Fruit fly (Drosophila melanogaster) whole organism, prepupa: ENCODE results near the gene CG6454.
A peak's percentile ranks its signal among the peaks of the same experiment; 100 is the strongest.

Experiments used
- Blimp-1 ChIP-seq: fragments of 200-800 bp; sonication (Bioruptor generic); optimal IDR thresholded peaks from 3 replicates; lab custom pipeline; 2017; ENCODE audit warnings: missing biosample characterization, missing genetic modification characterization, mild to moderate bottlenecking, moderate library complexity, missing genetic modification reagents
- CG10669 ChIP-seq: fragments of 200-800 bp; sonication (Bioruptor generic); optimal IDR thresholded peaks from 3 replicates; lab custom pipeline; 2018; ENCODE audit warnings: missing biosample characterization, mild to moderate bottlenecking, missing genetic modification characterization, moderate library complexity
- CG11294 ChIP-seq: fragments of 200-800 bp; sonication (Bioruptor generic); IDR thresholded peaks from 2 replicates; pipeline ENCODE4 v1.3.6; 2022; ENCODE audit warnings: missing biosample characterization, missing genetic modification characterization
- CG15336 ChIP-seq: fragments of 200-800 bp; sonication (Bioruptor generic); IDR thresholded peaks from 2 replicates; pipeline ENCODE4 v1.3.6; 2022; ENCODE audit warnings: missing biosample characterization, missing genetic modification characterization
- CG1621 ChIP-seq: fragments of 200-800 bp; sonication (Bioruptor generic); optimal IDR thresholded peaks from 3 replicates; lab custom pipeline; 2018; ENCODE audit warnings: missing biosample characterization, mild to moderate bottlenecking, missing genetic modification characterization
- CG16779 ChIP-seq: fragments of 200-800 bp; sonication (Bioruptor generic); optimal IDR thresholded peaks from 3 replicates; lab custom pipeline; 2017; ENCODE audit warnings: missing biosample characterization, mild to moderate bottlenecking, missing genetic modification characterization
- CG3032 ChIP-seq: fragments of 200-800 bp; optimal IDR thresholded peaks from 2 replicates; lab custom pipeline; 2019; ENCODE audit warnings: missing biosample characterization, mild to moderate bottlenecking, missing genetic modification characterization, moderate library complexity
- CG31627 ChIP-seq: fragments of 200-800 bp; sonication (Bioruptor generic); optimal IDR thresholded peaks from 3 replicates; lab custom pipeline; 2016; ENCODE audit warnings: missing biosample characterization, missing genetic modification characterization
- CG6163 ChIP-seq: fragments of 200-800 bp; sonication (Bioruptor generic); IDR thresholded peaks from 3 replicates; pipeline ENCODE4 v1.3.6; 2022; ENCODE audit warnings: missing biosample characterization, missing genetic modification characterization
- CG6792 ChIP-seq: fragments of 200-800 bp; sonication (Bioruptor generic); optimal IDR thresholded peaks from 3 replicates; lab custom pipeline; 2016; ENCODE audit warnings: missing biosample characterization, missing genetic modification characterization
- CG6854 ChIP-seq: fragments of 200-800 bp; sonication (Bioruptor generic); optimal IDR thresholded peaks from 2 replicates; lab custom pipeline; 2017; ENCODE audit warnings: missing biosample characterization, mild to moderate bottlenecking, missing genetic modification characterization
- CG7368 ChIP-seq: fragments of 200-800 bp; sonication (Bioruptor generic); optimal IDR thresholded peaks from 3 replicates; lab custom pipeline; 2016; ENCODE audit warnings: missing biosample characterization, missing genetic modification characterization
- CG8119 ChIP-seq: fragments of 200-800 bp; sonication (Bioruptor generic); IDR thresholded peaks from 3 replicates; pipeline ENCODE4 v1.3.6; 2022; ENCODE audit warnings: missing biosample characterization, missing genetic modification characterization
- CG8319 ChIP-seq: fragments of 200-800 bp; sonication (Bioruptor generic); optimal IDR thresholded peaks from 3 replicates; lab custom pipeline; 2016; ENCODE audit warnings: missing biosample characterization, missing genetic modification characterization
- Eip78C ChIP-seq: fragments of 200-800 bp; sonication (Bioruptor generic); peaks from one replicate; lab custom pipeline; 2016; ENCODE audit warnings: missing biosample characterization, missing genetic modification characterization
- Gug ChIP-seq: fragments of 200-800 bp; sonication (Bioruptor generic); IDR thresholded peaks from 2 replicates; pipeline ENCODE4 v1.3.6; 2022; ENCODE audit warnings: missing biosample characterization, missing genetic modification characterization
- Hr38 ChIP-seq: sonication (Bioruptor generic); optimal IDR thresholded peaks from 2 replicates; lab custom pipeline; 2016; ENCODE audit warnings: missing biosample characterization, missing genetic modification characterization
- Hr4 ChIP-seq: fragments of 200-800 bp; sonication (Bioruptor generic); optimal IDR thresholded peaks from 3 replicates; lab custom pipeline; 2016; ENCODE audit warnings: missing biosample characterization, missing genetic modification characterization
- Lpt ChIP-seq: fragments of 200-800 bp; sonication (Bioruptor generic); optimal IDR thresholded peaks from 3 replicates; lab custom pipeline; 2016; ENCODE audit warnings: missing biosample characterization, missing genetic modification characterization
- Smox ChIP-seq: fragments of 200-800 bp; sonication (Bioruptor generic); optimal IDR thresholded peaks from 3 replicates; lab custom pipeline; 2016; ENCODE audit warnings: missing biosample characterization, missing genetic modification characterization
- Sox14 ChIP-seq: fragments of 200-800 bp; sonication (Bioruptor generic); optimal IDR thresholded peaks from 3 replicates; lab custom pipeline; 2016; ENCODE audit warnings: missing biosample characterization, missing genetic modification characterization
- achi ChIP-seq: fragments of 200-800 bp; sonication (Bioruptor generic); optimal IDR thresholded peaks from 3 replicates; lab custom pipeline; 2016; ENCODE audit warnings: missing biosample characterization, missing genetic modification characterization
- acj6 ChIP-seq: fragments of 200-800 bp; sonication (Bioruptor generic); optimal IDR thresholded peaks from 3 replicates; lab custom pipeline; 2016; ENCODE audit warnings: missing biosample characterization, missing genetic modification characterization
- eg ChIP-seq: fragments of 200-800 bp; sonication (Bioruptor generic); IDR thresholded peaks from 3 replicates; pipeline ENCODE4 v1.3.6; 2022; ENCODE audit warnings: missing biosample characterization, missing genetic modification characterization
- esn ChIP-seq: fragments of 200-800 bp; sonication (Bioruptor generic); optimal IDR thresholded peaks from 2 replicates; lab custom pipeline; 2016; ENCODE audit warnings: missing biosample characterization, mild to moderate bottlenecking, missing genetic modification characterization, moderate library complexity
- fd59A ChIP-seq: fragments of 200-800 bp; sonication (Bioruptor generic); optimal IDR thresholded peaks from 2 replicates; lab custom pipeline; 2017; ENCODE audit warnings: missing biosample characterization, mild to moderate bottlenecking, missing genetic modification characterization, missing genetic modification reagents
- fd85E ChIP-seq: fragments of 200-800 bp; sonication (Bioruptor generic); optimal IDR thresholded peaks from 3 replicates; lab custom pipeline; 2016; ENCODE audit warnings: missing biosample characterization, missing genetic modification characterization
- net ChIP-seq: fragments of 200-800 bp; sonication (Bioruptor generic); optimal IDR thresholded peaks from 3 replicates; lab custom pipeline; 2016; ENCODE audit warnings: missing biosample characterization, missing genetic modification characterization
- salr ChIP-seq, 2 experiments: fragments of 200-800 bp; sonication (Bioruptor generic); optimal IDR thresholded peaks; 3 replicates each; lab custom pipeline; 2016 to 2018; ENCODE audit warnings: missing biosample characterization in 2 of 2, missing genetic modification characterization in 2 of 2, mild to moderate bottlenecking in 1 of 2
- spab ChIP-seq: fragments of 200-800 bp; sonication (Bioruptor generic); optimal IDR thresholded peaks from 2 replicates; lab custom pipeline; 2017; ENCODE audit warnings: missing biosample characterization, mild to moderate bottlenecking, missing genetic modification characterization, missing genetic modification reagents
- ss ChIP-seq, 2 experiments: fragments of 200-800 bp; sonication (Bioruptor generic); optimal IDR thresholded peaks; 2 replicates in 1 of 2; 3 replicates in 1 of 2; lab custom pipeline; 2017 to 2018; ENCODE audit warnings: mild to moderate bottlenecking in 2 of 2, missing biosample characterization in 2 of 2, missing genetic modification characterization in 2 of 2, moderate library complexity in 1 of 2
- svp ChIP-seq: fragments of 200-800 bp; sonication (Bioruptor generic); peaks from one replicate; lab custom pipeline; 2016; ENCODE audit warnings: missing biosample characterization, missing genetic modification characterization
- topi ChIP-seq: fragments of 200-800 bp; sonication (Bioruptor generic); optimal IDR thresholded peaks from 3 replicates; lab custom pipeline; 2016; ENCODE audit warnings: missing biosample characterization, missing genetic modification characterization
- vri ChIP-seq: fragments of 200-800 bp; sonication (Bioruptor generic); optimal IDR thresholded peaks from 3 replicates; lab custom pipeline; 2016; ENCODE audit warnings: missing biosample characterization, mild to moderate bottlenecking, missing genetic modification characterization

Gene CG6454

DNA sequence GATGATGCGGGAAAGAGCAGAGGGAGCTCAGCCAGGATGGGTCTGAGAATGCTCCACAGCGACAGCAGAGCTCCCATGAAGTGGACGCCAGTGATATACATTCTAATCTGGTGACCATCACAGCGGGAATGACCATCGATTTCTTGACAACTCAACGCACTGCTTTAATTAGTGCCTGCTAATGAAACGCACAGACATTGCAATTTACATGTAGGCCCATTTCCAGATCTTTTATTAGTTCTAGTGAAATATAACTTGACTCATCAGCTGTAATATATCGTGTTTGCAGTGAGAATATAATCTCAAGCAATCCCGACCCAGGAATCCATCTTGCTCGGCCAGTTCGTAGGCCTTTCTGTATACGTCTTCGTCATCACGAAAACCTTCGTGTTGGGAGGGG is 18.1 kb downstream of the CG6454 start, which contains the start of gene CG42811:
CG42811 (minus strand) TSS at position 101 of the 400 bp plus-strand sequence.
- TF ChIP-seq CG11294 (GFP tag; lab: Robert Waterston, UW) (no peak), CG15336 (no peak), Eip78C (GFP tag; lab: Kevin White, UChicago) (no peak), Gug (no peak), spab (GFP tag; lab: Kevin White, UChicago) (no peak), CG7368 (GFP tag; lab: Kevin White, UChicago) (no peak), CG3032 (no peak)

- peak; percentile 20 for TF ChIP-seq svp (GFP tag; lab: Kevin White, UChicago)
- no peak for TF ChIP-seq esn (GFP tag; lab: Kevin White, UChicago)
Measured at dm6 chr3R:24368064-24368463, 19.1 kb downstream of the CG6454 start, which contains the start of the genes CG42812 and CG33341. Gene CG42812 (minus strand): TSS chr3R:24368164. Gene CG33341 (plus strand): TSS chr3R:24368358.

DNA sequence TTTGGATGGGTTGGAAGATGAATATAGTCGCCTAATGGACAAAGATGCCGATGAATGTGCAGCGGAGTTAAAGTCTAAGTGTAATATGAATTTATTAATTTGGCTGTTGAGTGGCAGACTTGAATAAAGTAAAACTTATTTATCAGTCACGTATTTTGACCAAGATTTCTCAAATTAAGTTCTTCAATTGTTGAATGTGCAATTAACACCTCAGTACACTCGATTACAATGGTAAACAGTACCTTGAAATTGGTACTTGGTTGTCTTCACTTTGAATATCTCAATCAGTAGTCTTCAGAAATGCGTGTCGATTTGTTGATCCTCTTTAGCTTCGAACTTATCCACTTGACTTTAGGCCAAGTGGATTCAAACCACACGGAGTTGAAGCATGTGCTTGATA is 20.3 kb downstream of the CG6454 start, which contains the start of gene CG13614:
CG13614 (plus strand) TSS at position 301 of the 400 bp plus-strand sequence.
- TF ChIP-seq acj6 (GFP tag; lab: Kevin White, UChicago) (no peak), topi (no peak), Lpt (GFP tag; lab: Kevin White, UChicago) (no peak), CG16779 (tag; lab: Kevin White, UChicago) (no peak), Gug (no peak), CG31627 (no peak), net (GFP tag; lab: Kevin White, UChicago) (no peak)
- TF ChIP-seq, all 60 proteins: peak for 0

DNA sequence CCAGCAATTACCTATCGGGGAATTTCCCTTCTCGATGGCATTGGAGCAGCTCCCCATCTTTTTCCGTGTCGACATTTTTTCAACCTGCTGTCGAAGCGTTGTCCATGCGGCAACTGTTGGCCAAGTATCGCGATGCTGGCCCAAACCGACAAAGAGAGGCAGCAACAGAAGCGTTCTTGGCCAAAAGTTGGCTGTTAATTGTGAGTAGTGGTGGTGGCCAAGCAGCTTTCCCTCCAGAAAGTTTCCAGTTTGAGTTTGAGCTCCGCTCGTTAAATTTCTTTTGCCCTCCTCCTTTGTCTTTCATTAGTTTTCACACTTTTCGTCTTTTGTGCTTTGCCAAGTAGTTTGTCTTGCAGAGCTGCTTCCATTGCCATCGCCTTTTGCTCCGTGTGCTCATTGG is 23.7 kb downstream of the CG6454 start, which contains the start of gene CG17782:
CG17782 (minus strand) TSS at position 101 of the 400 bp plus-strand sequence.
- TF ChIP-seq fd85E (GFP tag; lab: Kevin White, UChicago) (no peak), salr (GFP tag; optimal IDR thresholded peaks at IDR 0.05; lab: Kevin White, UChicago) (no peak), CG1621 (tag; lab: Kevin White, UChicago) (no peak), net (GFP tag; lab: Kevin White, UChicago) (no peak), CG15336 (no peak), CG10669 (GFP tag; lab: Kevin White, UChicago) (no peak)

DNA sequence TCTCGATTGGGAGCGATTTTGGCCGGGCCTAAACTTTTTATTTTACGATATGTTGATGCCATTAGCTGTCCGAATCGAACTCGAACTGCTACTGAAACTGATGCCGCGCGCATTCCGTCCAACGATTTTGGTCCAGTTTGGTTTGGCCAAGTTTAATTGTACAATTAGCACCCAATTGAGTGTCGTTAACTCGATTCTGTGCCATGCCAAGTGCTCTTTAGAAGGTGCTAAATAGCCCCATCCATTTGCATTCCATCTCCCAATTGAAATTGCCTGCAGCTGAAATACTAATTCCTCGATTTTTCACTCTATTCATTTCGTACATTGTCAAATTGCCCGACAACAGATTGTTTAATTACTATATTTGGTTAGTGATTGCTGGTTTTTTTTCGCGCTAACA is 26.6 kb downstream of the CG6454 start, which contains the start of gene CG17781:
CG17781 (minus strand) TSS at position 101 of the 400 bp plus-strand sequence.
- TF ChIP-seq Gug (no peak), Hr4 (GFP tag; lab: Kevin White, UChicago) (no peak), CG15336 (no peak), vri (GFP tag; lab: Kevin White, UChicago) (no peak), Sox14 (no peak), Hr38 (no peak), CG8319 (GFP tag; lab: Kevin White, UChicago) (no peak), fd59A (GFP tag; lab: Kevin White, UChicago) (no peak), CG6792 (no peak), acj6 (GFP tag; lab: Kevin White, UChicago) (no peak), CG7368 (GFP tag; lab: Kevin White, UChicago) (no peak), Lpt (GFP tag; lab: Kevin White, UChicago) (no peak), achi (no peak), svp (GFP tag; lab: Kevin White, UChicago) (no peak), esn (GFP tag; lab: Kevin White, UChicago) (no peak), CG6163 (GFP tag; lab: Robert Waterston, UW) (no peak), topi (no peak)
- TF ChIP-seq, all 60 proteins: peak for 0

DNA sequence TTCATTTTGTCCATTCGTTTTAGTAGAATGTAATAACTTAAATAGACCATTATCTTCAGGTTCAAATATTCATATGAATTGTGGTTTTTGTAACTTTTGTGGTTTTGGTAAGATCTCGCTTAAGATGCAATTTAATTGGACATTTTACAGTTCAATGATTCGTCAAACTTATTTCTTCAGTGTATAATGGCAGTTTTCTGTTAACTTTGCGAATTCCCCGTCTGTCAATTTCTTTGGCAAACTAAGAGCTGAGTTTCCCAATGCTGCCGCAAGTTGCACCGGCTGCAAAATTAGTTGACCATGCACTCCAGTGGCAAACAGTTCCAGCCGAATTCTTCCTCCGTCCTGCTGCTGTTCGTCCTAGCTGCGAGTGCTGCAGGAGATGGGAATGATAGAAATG is 27.6 kb downstream of the CG6454 start, which contains the start of gene CG33342:
CG33342 (plus strand) TSS at position 301 of the 400 bp plus-strand sequence.
- TF ChIP-seq Blimp-1 (GFP tag; lab: Kevin White, UChicago) (no peak), fd85E (GFP tag; lab: Kevin White, UChicago) (no peak), eg (GFP tag; lab: Robert Waterston, UW) (no peak), ss (GFP tag; optimal IDR thresholded peaks at IDR 0.05; lab: Kevin White, UChicago) (no peak), CG11294 (GFP tag; lab: Robert Waterston, UW) (no peak), CG6854 (no peak), Hr4 (GFP tag; lab: Kevin White, UChicago) (no peak), CG8119 (GFP tag; lab: Robert Waterston, UW) (no peak), topi (no peak), Smox (GFP tag; lab: Kevin White, UChicago) (no peak)
